Worm (Caenorhabditis elegans) whole organism, L4/young adult: ENCODE results near the gene imp-3.

ENCODE experiments used
- W03F9.2 ChIP-seq: fragments of 150-350 bp; optimal IDR thresholded peaks from 2 replicates; lab custom pipeline; 2014; ENCODE audit warnings: missing biosample characterization, missing genetic modification characterization
- dao-5 ChIP-seq: sonication (generic microtip); optimal IDR thresholded peaks from 2 replicates; lab custom pipeline; 2016; ENCODE audit warnings: missing genotype, missing genetic modification characterization, moderate library complexity, missing compliant biosample characterization
- him-1 ChIP-seq: sonication (generic microtip); optimal IDR thresholded peaks from 2 replicates; lab custom pipeline; 2016; ENCODE audit warnings: missing genotype, missing genetic modification reagents, missing genetic modification characterization, missing compliant biosample characterization

ce11 chrIV:7817852-7818251 lies 28.4 kb upstream of the imp-3 start, which contains the start of gene ric-3:
- TF ChIP-seq him-1 (tag; lab: Kevin White, UChicago) (no peak), dao-5 (tag; lab: Kevin White, UChicago) (no peak), W03F9.2 (tag; lab: Kevin White, UChicago) (no peak)
